Worm (Caenorhabditis elegans) whole organism, late embryonic: ENCODE measurements around the gene clec-55.

Source experiments
- F13H6.1 ChIP-seq: sonication (generic microtip); optimal IDR thresholded peaks from 2 replicates; lab custom pipeline; 2016; ENCODE audit warnings: missing genetic modification characterization, missing compliant biosample characterization
- ama-1 ChIP-seq: fragments of 150-350 bp; optimal IDR thresholded peaks from 2 replicates; lab custom pipeline; 2014
- ceh-22 ChIP-seq: sonication (generic microtip); optimal IDR thresholded peaks from 2 replicates; lab custom pipeline; 2017; ENCODE audit warnings: missing biosample characterization, missing genetic modification characterization
- nfya-1 ChIP-seq: sonication (generic microtip); optimal IDR thresholded peaks from 2 replicates; lab custom pipeline; 2017; ENCODE audit warnings: missing genetic modification characterization, mild to moderate bottlenecking, missing compliant biosample characterization, antibody characterized with exemption, moderate library complexity

DNA sequence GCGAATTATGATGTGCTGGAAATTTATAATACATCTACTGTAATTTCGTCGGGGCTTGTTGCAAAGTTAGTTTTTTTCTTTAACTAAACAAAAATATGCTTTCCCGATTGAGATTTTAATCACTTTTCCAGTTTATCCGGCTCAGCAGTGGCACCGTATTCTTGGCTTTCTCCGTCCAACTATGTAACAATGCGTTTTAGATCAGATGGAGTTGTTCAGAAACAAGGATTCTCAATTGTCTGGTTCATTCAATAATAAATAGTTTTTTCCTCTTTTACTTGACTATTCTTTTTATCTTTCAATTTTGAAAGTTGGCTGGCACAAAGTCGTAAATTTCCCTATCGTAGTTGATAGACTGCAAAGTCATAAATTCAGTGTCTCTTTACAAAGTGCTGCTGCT, 5.0 kb upstream of the clec-55 start, which contains the start of gene clec-56:
- TF ChIP-seq ama-1 (lab: Kevin White, UChicago) (no peak), F13H6.1 (no peak), ceh-22 (no peak), nfya-1 (tag; lab: Kevin White, UChicago) (no peak)
